Worm (Caenorhabditis elegans): ENCODE results near the gene asp-7.

ce11 chrV:3069101-3069500, 41.0 kb downstream of the asp-7 start, which contains the start of gene str-40:
- no peak for TF ChIP-seq ama-1 (optimal IDR thresholded peaks at IDR 0.05)
- no peak for TF ChIP-seq hmg-4 (GFP tag; optimal IDR thresholded peaks at IDR 0.05)
- no peak for TF ChIP-seq tbx-37 (GFP tag; conservative IDR thresholded peaks at IDR 0.05)
- no peak for TF ChIP-seq hmbx-1 (tag; optimal IDR thresholded peaks at IDR 0.05)
- TF ChIP-seq ceh-36 (tag; optimal IDR thresholded peaks at IDR 0.05), result no peak
- TF ChIP-seq pes-1 (GFP tag; IDR thresholded peaks at IDR 0.05), result no peak
